Fruit fly (Drosophila melanogaster): ENCODE results near the gene CG12194.

DNA sequence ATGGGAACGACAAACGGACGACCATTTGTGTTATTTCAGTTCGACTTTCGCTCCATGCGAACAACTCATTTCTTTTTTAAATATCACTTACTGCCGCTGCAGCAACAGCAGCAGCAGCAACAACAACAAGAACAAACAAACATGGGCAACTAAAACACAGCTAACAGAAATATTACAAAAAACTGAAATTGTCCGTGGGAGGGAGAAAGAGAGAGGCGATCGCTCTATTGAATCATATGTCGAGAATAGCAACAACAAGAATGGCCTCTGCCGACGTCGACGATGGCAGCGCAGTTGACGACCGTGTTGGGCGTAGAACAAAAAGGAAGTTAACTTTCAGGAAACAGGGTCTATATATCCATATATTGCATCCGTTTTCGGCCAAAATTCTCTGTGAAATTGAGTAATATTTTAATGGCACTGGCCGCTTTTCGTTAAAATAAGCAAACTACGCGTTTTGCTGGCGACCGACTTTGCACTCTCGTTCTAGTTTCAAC is 8.5 kb downstream of the CG12194 start:
- no peak for TF ChIP-seq CG1621 (tag; optimal IDR thresholded peaks at IDR 0.05)
- TF ChIP-seq vri (GFP tag; optimal IDR thresholded peaks at IDR 0.05) = peak; percentile 57

Data from whole organism, prepupa.